Worm (Caenorhabditis elegans): ENCODE results near the gene ilkp-1.

DNA sequence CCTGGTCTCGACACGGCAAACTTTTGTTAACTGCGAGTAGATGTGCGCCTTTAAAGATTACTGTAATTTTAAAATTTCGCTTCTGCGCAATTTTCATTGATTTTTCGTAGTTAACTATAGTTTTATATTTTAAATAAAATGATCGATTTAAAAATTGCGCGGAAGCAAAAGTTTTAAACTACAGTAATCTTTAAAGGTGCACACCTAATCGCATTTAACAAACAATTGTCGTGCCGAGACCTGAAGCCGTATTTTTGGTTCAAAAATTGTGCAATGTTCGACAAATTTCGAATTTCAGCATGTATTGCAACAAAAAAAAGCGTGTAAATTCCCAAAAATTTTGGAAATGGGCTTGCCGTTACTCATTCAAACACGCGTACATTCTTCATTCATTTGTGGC lies 44.4 kb downstream of the ilkp-1 start:
- TF ChIP-seq unc-130 (GFP tag; optimal IDR thresholded peaks at IDR 0.05), result no peak
- TF ChIP-seq lsy-27 (tag; optimal IDR thresholded peaks at IDR 0.05; ENCODE audit: borderline replicate concordance, insufficient read depth), result no peak

Measured in whole organism, young adult.